Fruit fly (Drosophila melanogaster) whole organism, wandering third instar larva: Measurements from ENCODE around the gene scu.

Experiments
- Mio ChIP-seq: sonication (Bioruptor generic); optimal IDR thresholded peaks from 2 replicates; lab custom pipeline; 2016; ENCODE audit warnings: missing biosample characterization, missing genetic modification characterization
- dl ChIP-seq, 2 experiments: fragments of 175-275, 200-275 bp in 1 of 2; fragments of 200-275 bp in 1 of 2; sonication (Bioruptor generic); optimal IDR thresholded peaks; lab custom pipeline; 2018; ENCODE audit warnings: mild to moderate bottlenecking in 2 of 2, missing biosample characterization in 2 of 2, missing genetic modification characterization in 2 of 2, moderate library complexity in 2 of 2; ENCODE audit not compliant: partially characterized antibody in 2 of 2, insufficient read depth in 1 of 2
- dmrt93B ChIP-seq: fragments of 200-800 bp; sonication (Bioruptor generic); optimal IDR thresholded peaks from 2 replicates; lab custom pipeline; 2018; ENCODE audit warnings: missing biosample characterization, mild to moderate bottlenecking, missing genetic modification characterization

Gene scu

DNA sequence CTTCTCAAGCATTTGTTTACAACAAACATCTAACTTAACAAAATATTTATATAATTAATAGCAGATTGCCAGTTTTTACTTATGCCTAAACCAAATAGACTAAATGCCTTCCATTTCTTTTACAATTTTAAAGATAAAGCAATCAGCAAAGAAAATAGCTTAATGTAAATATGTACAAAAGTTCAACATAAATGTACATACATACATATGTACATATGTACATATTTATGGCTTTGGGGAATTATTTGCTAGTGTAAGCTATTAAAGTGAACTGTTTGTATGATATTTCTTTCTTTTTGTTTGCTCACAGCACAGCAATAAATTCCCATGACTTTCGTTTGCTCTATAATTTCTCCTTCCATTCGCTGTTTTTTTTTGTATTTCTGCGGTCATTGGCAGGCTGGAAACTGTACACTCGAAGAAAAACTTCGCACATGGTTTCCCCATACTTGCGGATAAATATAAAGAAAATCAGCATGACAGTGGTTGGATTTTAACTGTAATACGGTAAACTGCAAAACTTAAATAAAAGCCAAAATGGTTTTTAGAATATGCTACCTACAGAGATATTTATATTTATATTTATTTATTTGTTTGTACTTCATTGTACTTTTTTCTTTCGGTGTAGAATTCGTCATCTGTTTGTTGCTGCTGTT lies 50.0 kb downstream of the scu start:
- no peak for TF ChIP-seq dl (GFP tag; optimal IDR thresholded peaks at IDR 0.05; lab: Kevin White, UChicago; ENCODE audit: insufficient read depth in 1 of 2, partially characterized antibody in 2 of 2)
- TF ChIP-seq dmrt93B (GFP tag; lab: Kevin White, UChicago), result no peak
- TF ChIP-seq Mio (GFP tag; lab: Kevin White, UChicago), result no peak
